Worm (Caenorhabditis elegans): ENCODE data around the gene sco-1.

DNA sequence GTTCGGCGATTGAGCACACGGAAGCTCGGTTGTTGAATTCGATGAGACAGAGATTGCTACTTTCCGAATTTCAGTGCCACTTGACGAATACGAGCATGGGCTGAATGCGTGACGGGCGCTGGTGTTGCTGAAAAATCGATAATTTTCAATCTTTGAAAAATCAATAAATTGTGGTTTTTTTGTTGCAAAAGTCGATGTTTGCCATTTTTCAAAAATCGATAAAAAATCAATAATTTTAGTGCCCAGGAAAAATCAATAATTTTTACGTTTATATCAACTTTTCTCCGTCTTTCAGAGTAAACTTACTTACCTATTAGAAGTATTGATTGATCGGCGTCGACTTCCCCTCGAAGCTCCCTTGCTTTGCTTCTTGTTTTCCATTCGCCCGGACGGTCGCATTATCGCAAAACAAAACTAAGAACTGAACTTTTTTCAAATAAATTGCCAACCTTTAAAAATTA, 42.9 kb upstream of the sco-1 start, which contains the start of gene C16A11.7:
- TF ChIP-seq nhr-21 (tag; optimal IDR thresholded peaks at IDR 0.05), result no peak
- no peak for TF ChIP-seq ztf-11 (tag; optimal IDR thresholded peaks at IDR 0.05)
- no peak for TF ChIP-seq ceh-82 (tag; optimal IDR thresholded peaks at IDR 0.05)
- TF ChIP-seq unc-39 (tag; optimal IDR thresholded peaks at IDR 0.05), result no peak
- no peak for TF ChIP-seq egl-27 (tag; optimal IDR thresholded peaks at IDR 0.05)
- TF ChIP-seq lin-39 (tag; optimal IDR thresholded peaks at IDR 0.05), result no peak
- no peak for TF ChIP-seq snpc-4 (tag; optimal IDR thresholded peaks at IDR 0.05)
- TF ChIP-seq lin-13 (GFP tag; optimal IDR thresholded peaks at IDR 0.05), result no peak
- no peak for TF ChIP-seq nhr-77 (tag; optimal IDR thresholded peaks at IDR 0.05)
- no peak for TF ChIP-seq unc-62 (GFP tag; optimal IDR thresholded peaks at IDR 0.05)
- TF ChIP-seq fos-1 (tag; optimal IDR thresholded peaks at IDR 0.05), result no peak
- no peak for TF ChIP-seq nhr-12 (tag; optimal IDR thresholded peaks at IDR 0.05)

All from whole organism, L2 larva.